Worm (Caenorhabditis elegans) whole organism, L3 larva: Measurements from ENCODE around the gene T13A10.64.

Experiments used
- R02D3.7 ChIP-seq: fragments of 150-350 bp; optimal IDR thresholded peaks from 2 replicates; lab custom pipeline; 2014; ENCODE audit warnings: missing biosample characterization, missing genetic modification characterization
- ZK546.5 ChIP-seq: sonication (generic microtip); optimal IDR thresholded peaks from 2 replicates; lab custom pipeline; 2017; ENCODE audit warnings: missing biosample characterization, missing genetic modification characterization
- aly-2 ChIP-seq: fragments of 150-350 bp; optimal IDR thresholded peaks from 2 replicates; lab custom pipeline; 2014; ENCODE audit warnings: missing biosample characterization, missing genetic modification characterization
- ama-1 ChIP-seq: fragments of 150-350 bp; optimal IDR thresholded peaks from 2 replicates; lab custom pipeline; 2018
- ceh-16 ChIP-seq: sonication (generic microtip); optimal IDR thresholded peaks from 2 replicates; lab custom pipeline; 2017; ENCODE audit warnings: missing biosample characterization, missing genetic modification characterization
- ceh-28 ChIP-seq: fragments of 150-350 bp; optimal IDR thresholded peaks from 2 replicates; lab custom pipeline; 2014; ENCODE audit warnings: missing biosample characterization, missing genetic modification reagents, missing genetic modification characterization
- ceh-82 ChIP-seq: fragments of 150-350 bp; optimal IDR thresholded peaks from 2 replicates; lab custom pipeline; 2014; ENCODE audit warnings: missing biosample characterization, missing genetic modification characterization
- ceh-9 ChIP-seq: sonication (generic microtip); optimal IDR thresholded peaks from 2 replicates; lab custom pipeline; 2018; ENCODE audit warnings: missing biosample characterization, missing genetic modification characterization
- daf-12 ChIP-seq: fragments of 150-350 bp; optimal IDR thresholded peaks from 2 replicates; lab custom pipeline; 2014; ENCODE audit warnings: missing biosample characterization, missing genetic modification reagents, missing genetic modification characterization
- egl-27 ChIP-seq: sonication (generic microtip); optimal IDR thresholded peaks from 4 replicates; lab custom pipeline; 2017; ENCODE audit warnings: missing biosample characterization, missing genetic modification reagents, missing genetic modification characterization
- egl-5 ChIP-seq: fragments of 150-350 bp; optimal IDR thresholded peaks from 2 replicates; lab custom pipeline; 2017; ENCODE audit warnings: missing biosample characterization, missing genetic modification reagents, missing genetic modification characterization, inconsistent platforms
- elt-1 ChIP-seq: fragments of 150-350 bp; optimal IDR thresholded peaks from 2 replicates; lab custom pipeline; 2014; ENCODE audit warnings: missing biosample characterization, missing genetic modification characterization
- elt-2 ChIP-seq: sonication (generic microtip); optimal IDR thresholded peaks from 2 replicates; lab custom pipeline; 2016; ENCODE audit warnings: missing genetic modification reagents, mild to moderate bottlenecking, missing genetic modification characterization, missing compliant biosample characterization
- elt-3 ChIP-seq, 3 experiments: fragments of 150-350 bp in 1 of 3; sonication (generic microtip) in 2 of 3; optimal IDR thresholded peaks; 2 replicates in 2 of 3; 4 replicates in 1 of 3; lab custom pipeline; 2014 to 2017; ENCODE audit warnings: missing biosample characterization in 3 of 3, missing genetic modification characterization in 3 of 3
- eor-1 ChIP-seq, 2 experiments: fragments of 150-350 bp; optimal IDR thresholded peaks; 2 replicates each; lab custom pipeline; 2014 to 2018; ENCODE audit warnings: missing biosample characterization in 2 of 2, missing genetic modification characterization in 2 of 2
- fkh-10 ChIP-seq: sonication (generic microtip); optimal IDR thresholded peaks from 2 replicates; lab custom pipeline; 2017; ENCODE audit warnings: missing biosample characterization, missing genetic modification reagents, missing genetic modification characterization
- fos-1 ChIP-seq: fragments of 150-350 bp; optimal IDR thresholded peaks from 2 replicates; lab custom pipeline; 2014; ENCODE audit warnings: missing biosample characterization, missing genetic modification characterization
- hmg-11 ChIP-seq: sonication (generic microtip); optimal IDR thresholded peaks from 2 replicates; lab custom pipeline; 2016; ENCODE audit warnings: missing genetic modification characterization, missing compliant biosample characterization
- jun-1 ChIP-seq: fragments of 150-350 bp; optimal IDR thresholded peaks from 2 replicates; lab custom pipeline; 2014; ENCODE audit warnings: missing biosample characterization, missing genetic modification reagents, missing genetic modification characterization
- lin-15B ChIP-seq: fragments of 150-350 bp; optimal IDR thresholded peaks from 2 replicates; lab custom pipeline; 2014; ENCODE audit warnings: missing biosample characterization, missing genetic modification characterization
- lin-39 ChIP-seq: fragments of 150-350 bp; optimal IDR thresholded peaks from 2 replicates; lab custom pipeline; 2018; ENCODE audit warnings: missing biosample characterization, missing genetic modification reagents, missing genetic modification characterization
- lsy-12 ChIP-seq: sonication (generic microtip); optimal IDR thresholded peaks from 2 replicates; lab custom pipeline; 2016; ENCODE audit warnings: mild to moderate bottlenecking, missing genetic modification characterization, missing compliant biosample characterization
- mdl-1 ChIP-seq: fragments of 150-350 bp; optimal IDR thresholded peaks from 2 replicates; lab custom pipeline; 2014; ENCODE audit warnings: missing biosample characterization, missing genetic modification characterization
- mml-1 ChIP-seq: fragments of 150-350 bp; sonication (generic microtip); optimal IDR thresholded peaks from 3 replicates; lab custom pipeline; 2014; ENCODE audit warnings: missing biosample characterization, missing genetic modification characterization
- nfya-1 ChIP-seq: sonication (generic microtip); optimal IDR thresholded peaks from 2 replicates; lab custom pipeline; 2017; ENCODE audit warnings: missing genetic modification characterization, mild to moderate bottlenecking, missing compliant biosample characterization, antibody characterized with exemption, moderate library complexity; ENCODE audit not compliant: insufficient read depth
- nhr-11 ChIP-seq: fragments of 150-350 bp; optimal IDR thresholded peaks from 2 replicates; lab custom pipeline; 2014; ENCODE audit warnings: missing biosample characterization, missing genetic modification characterization
- nhr-23 ChIP-seq: fragments of 150-350 bp; optimal IDR thresholded peaks from 2 replicates; lab custom pipeline; 2014; ENCODE audit warnings: missing biosample characterization, missing genetic modification reagents, missing genetic modification characterization
- nhr-25 ChIP-seq: sonication (generic microtip); optimal IDR thresholded peaks from 2 replicates; lab custom pipeline; 2017; ENCODE audit warnings: missing biosample characterization, missing genetic modification characterization
- nhr-28 ChIP-seq: fragments of 150-350 bp; optimal IDR thresholded peaks from 2 replicates; lab custom pipeline; 2014; ENCODE audit warnings: missing biosample characterization, missing genetic modification characterization
- nhr-43 ChIP-seq: sonication (generic microtip); optimal IDR thresholded peaks from 2 replicates; lab custom pipeline; 2016; ENCODE audit warnings: mild to moderate bottlenecking, missing genetic modification characterization, missing compliant biosample characterization; ENCODE audit not compliant: poor library complexity, severe bottlenecking
- nhr-76 ChIP-seq: fragments of 150-350 bp; sonication (generic microtip); optimal IDR thresholded peaks from 5 replicates; lab custom pipeline; 2014; ENCODE audit warnings: missing biosample characterization, missing genetic modification characterization
- nhr-77 ChIP-seq: fragments of 150-350 bp; optimal IDR thresholded peaks from 2 replicates; lab custom pipeline; 2014; ENCODE audit warnings: missing biosample characterization, missing genetic modification characterization
- pha-4 ChIP-seq: fragments of 150-350 bp; optimal IDR thresholded peaks from 2 replicates; lab custom pipeline; 2014; ENCODE audit warnings: missing biosample characterization, missing genetic modification reagents, missing genetic modification characterization
- pqm-1 ChIP-seq: fragments of 150-350 bp; optimal IDR thresholded peaks from 2 replicates; lab custom pipeline; 2017; ENCODE audit warnings: missing biosample characterization, missing genetic modification characterization, inconsistent platforms
- sea-2 ChIP-seq: fragments of 150-350 bp; sonication (generic microtip); optimal IDR thresholded peaks from 4 replicates; lab custom pipeline; 2014; ENCODE audit warnings: missing biosample characterization, missing genetic modification reagents, missing genetic modification characterization
- skn-1 ChIP-seq: fragments of 150-350 bp; optimal IDR thresholded peaks from 2 replicates; lab custom pipeline; 2014; ENCODE audit warnings: missing biosample characterization, missing genetic modification characterization
- snpc-4 ChIP-seq: fragments of 150-350 bp; optimal IDR thresholded peaks from 2 replicates; lab custom pipeline; 2014; ENCODE audit warnings: missing biosample characterization, missing genetic modification characterization
- tbx-2 ChIP-seq: sonication (generic microtip); optimal IDR thresholded peaks from 2 replicates; lab custom pipeline; 2016; ENCODE audit warnings: mild to moderate bottlenecking, missing genetic modification characterization, missing compliant biosample characterization
- unc-39 ChIP-seq: sonication (generic microtip); optimal IDR thresholded peaks from 4 replicates; lab custom pipeline; 2017; ENCODE audit warnings: missing biosample characterization, missing genetic modification characterization
- unc-62 ChIP-seq: fragments of 150-350 bp; sonication (generic microtip); optimal IDR thresholded peaks from 4 replicates; lab custom pipeline; 2014; ENCODE audit warnings: missing biosample characterization, missing genetic modification reagents, missing genetic modification characterization
- zag-1 ChIP-seq: fragments of 150-350 bp; optimal IDR thresholded peaks from 2 replicates; lab custom pipeline; 2014; ENCODE audit warnings: missing biosample characterization, missing genetic modification characterization
- ztf-4 ChIP-seq: fragments of 150-350 bp; optimal IDR thresholded peaks from 2 replicates; lab custom pipeline; 2014; ENCODE audit warnings: missing biosample characterization, missing genetic modification characterization

Gene T13A10.64

ce11 chrIV:6254635-6255034 is at the start of gene T13A10.64:
Gene T13A10.64, plus strand, starts transcription at chrIV:6254935.
- TF ChIP-seq unc-62 (GFP tag; lab: Kevin White, UChicago): no peak

DNA sequence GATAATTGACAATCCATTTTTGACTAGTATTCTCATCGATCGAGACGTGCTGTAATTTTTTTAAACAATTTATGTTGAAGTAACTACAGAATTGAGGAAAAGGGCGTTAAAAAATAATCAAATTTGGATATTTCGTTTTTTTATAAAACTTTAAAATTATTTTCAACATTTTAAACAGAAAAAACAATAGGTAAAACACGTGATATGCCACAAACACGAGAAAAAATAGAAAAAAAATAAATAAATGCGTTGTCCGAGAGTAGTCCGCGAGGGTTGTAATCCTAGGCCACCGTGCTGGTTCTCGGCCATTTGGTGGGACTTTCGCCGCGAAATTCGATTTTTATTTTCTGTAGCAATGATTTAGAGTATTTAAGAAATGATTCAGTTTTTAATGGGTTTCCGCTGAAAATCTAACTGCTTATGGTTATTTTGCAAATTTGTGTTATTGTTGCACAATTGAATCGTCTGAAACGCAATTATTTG is 48.4 kb upstream of the T13A10.64 start, which contains the start of gene C49A9.10:
Gene C49A9.10, minus strand, starts transcription at position 51 of the 483 bp plus-strand sequence.
- TF ChIP-seq snpc-4 (tag; lab: Kevin White, UChicago) (peak; percentile 80), fkh-10 (peak; percentile 42), hmg-11 (tag; lab: Kevin White, UChicago) (peak; percentile 89), mdl-1 (tag; lab: Kevin White, UChicago) (no peak), ceh-28 (tag; lab: Kevin White, UChicago) (peak; percentile 58), fos-1 (no peak), lin-15B (tag; lab: Kevin White, UChicago) (peak; percentile 85), nhr-11 (tag; lab: Kevin White, UChicago) (no peak), nhr-25 (peak; percentile 26), ama-1 (lab: Kevin White, UChicago) (no peak), jun-1 (tag; lab: Kevin White, UChicago) (no peak), ceh-16 (tag; lab: Kevin White, UChicago) (no peak), nhr-23 (tag; lab: Kevin White, UChicago) (no peak), ceh-9 (tag; lab: Kevin White, UChicago) (no peak), pha-4 (tag; lab: Kevin White, UChicago) (peak; percentile 93), lin-39 (tag; lab: Kevin White, UChicago) (peak; percentile 68), elt-3 (tag; optimal IDR thresholded peaks at IDR 0.05; lab: Kevin White, UChicago) (no peak), ztf-4 (tag; lab: Kevin White, UChicago) (no peak), egl-27 (no peak), skn-1 (tag; lab: Kevin White, UChicago) (peak; percentile 28), eor-1 (tag; optimal IDR thresholded peaks at IDR 0.05; lab: Kevin White, UChicago) (no peak), R02D3.7 (tag; lab: Kevin White, UChicago) (no peak), ceh-82 (tag; lab: Kevin White, UChicago) (peak; percentile 35), zag-1 (no peak), daf-12 (tag; lab: Kevin White, UChicago) (no peak), elt-2 (tag; lab: Kevin White, UChicago) (peak; percentile 42), sea-2 (GFP tag; lab: Kevin White, UChicago) (no peak), ZK546.5 (tag; lab: Kevin White, UChicago) (no peak), nfya-1 (tag; lab: Kevin White, UChicago) (peak; percentile 76), tbx-2 (tag; lab: Kevin White, UChicago) (peak; percentile 36), aly-2 (tag; lab: Kevin White, UChicago) (no peak), unc-39 (tag; lab: Kevin White, UChicago) (no peak), nhr-76 (tag; lab: Kevin White, UChicago) (no peak), pqm-1 (tag; lab: Kevin White, UChicago) (peak; percentile 54), mml-1 (tag; lab: Kevin White, UChicago) (no peak), egl-5 (tag; lab: Kevin White, UChicago) (peak; percentile 13), lsy-12 (tag; lab: Kevin White, UChicago) (peak; percentile 68), nhr-43 (tag; lab: Kevin White, UChicago) (peak; percentile 97), elt-1 (tag; lab: Kevin White, UChicago) (no peak), nhr-77 (tag; lab: Kevin White, UChicago) (no peak), unc-62 (GFP tag; lab: Kevin White, UChicago) (no peak), nhr-28 (tag; lab: Kevin White, UChicago) (no peak)
